Fruit fly (Drosophila melanogaster): Measurements from ENCODE around the gene ovo.
A peak's percentile ranks its signal among the peaks of the same experiment; 100 is the strongest.

ovo gene

DNA sequence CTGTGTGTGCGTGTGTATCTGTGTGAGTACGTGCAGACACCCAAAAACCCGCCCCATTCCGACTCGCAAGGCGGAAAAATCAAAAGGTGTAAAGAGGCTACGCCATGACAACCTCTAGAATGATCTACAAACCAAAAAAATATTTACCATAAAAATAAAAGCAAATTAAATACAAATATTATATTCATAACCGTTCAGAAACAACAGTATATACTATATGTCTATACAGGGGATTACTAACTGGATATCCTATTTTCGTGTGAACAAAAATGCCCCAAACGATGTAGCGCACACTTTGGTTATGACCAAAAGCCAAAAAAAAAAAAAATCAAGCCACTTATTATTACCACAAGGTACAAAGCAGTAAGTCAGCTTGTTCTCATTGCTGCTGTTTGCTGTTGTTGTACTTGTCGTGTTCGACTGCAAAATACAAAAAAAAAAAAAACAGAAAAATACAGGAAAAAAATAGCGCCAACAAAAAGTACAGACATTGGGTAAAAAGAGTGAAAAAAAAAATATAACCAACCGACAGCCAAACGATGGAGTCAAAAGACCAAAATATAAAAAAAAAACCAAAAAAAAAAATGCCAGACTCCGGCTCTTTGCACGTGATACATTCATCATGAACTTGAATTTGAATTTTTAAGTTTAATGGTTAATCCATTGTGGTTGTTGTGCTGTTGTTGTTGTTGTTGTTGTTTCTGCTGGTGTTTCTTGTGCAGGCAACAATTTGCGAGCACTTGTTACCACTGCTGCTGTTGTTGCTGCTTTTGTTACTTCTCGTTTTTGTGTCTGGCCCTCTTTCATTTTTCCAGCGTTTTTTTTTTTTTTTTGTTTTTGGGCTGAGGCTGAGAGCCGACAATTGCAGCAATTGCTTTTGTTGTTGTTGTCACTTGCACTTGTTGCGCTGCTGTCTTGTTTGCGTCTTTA is 6.3 kb upstream of the ovo start (continued):
- TF ChIP-seq CG10669 (GFP tag; optimal IDR thresholded peaks at IDR 0.05) (peak; percentile 39), achi (GFP tag; optimal IDR thresholded peaks at IDR 0.05) (peak; percentile 61), Blimp-1 (GFP tag; optimal IDR thresholded peaks at IDR 0.05) (peak; percentile 41), CG4318 (GFP tag; optimal IDR thresholded peaks at IDR 0.05) (peak; percentile 50), acj6 (GFP tag; optimal IDR thresholded peaks at IDR 0.05) (peak; percentile 75), fkh (GFP tag; optimal IDR thresholded peaks at IDR 0.05) (no peak), fd85E (GFP tag; optimal IDR thresholded peaks at IDR 0.05) (no peak), dac (GFP tag; optimal IDR thresholded peaks at IDR 0.05) (peak; percentile 15), CG6276 (GFP tag; optimal IDR thresholded peaks at IDR 0.05) (peak; percentile 67), topi (GFP tag; optimal IDR thresholded peaks at IDR 0.05) (peak; percentile 83), CG9139 (GFP tag; optimal IDR thresholded peaks at IDR 0.05) (no peak), cyc (GFP tag; optimal IDR thresholded peaks at IDR 0.05) (peak; percentile 81), CG7368 (GFP tag; optimal IDR thresholded peaks at IDR 0.05) (peak; percentile 63), Ets96B (tag; optimal IDR thresholded peaks at IDR 0.05) (peak; percentile 54), CG6792 (GFP tag; optimal IDR thresholded peaks at IDR 0.05) (peak; percentile 72), Eip93F (GFP tag; optimal IDR thresholded peaks at IDR 0.05) (peak; percentile 73), CG10631 (GFP tag; optimal IDR thresholded peaks at IDR 0.05) (peak; percentile 71), CG11902 (GFP tag; optimal IDR thresholded peaks at IDR 0.05) (peak; percentile 54), Hr38 (GFP tag; optimal IDR thresholded peaks at IDR 0.05) (no peak), Hr39 (GFP tag; optimal IDR thresholded peaks at IDR 0.05) (peak; percentile 80), svp (GFP tag) (peak; percentile 95), fd59A (GFP tag; optimal IDR thresholded peaks at IDR 0.05) (no peak), CG6163 (GFP tag; IDR thresholded peaks at IDR 0.05) (peak; percentile 90), CG11762 (GFP tag; optimal IDR thresholded peaks at IDR 0.05; ENCODE audit: insufficient read depth) (peak; percentile 22), vri (GFP tag; optimal IDR thresholded peaks at IDR 0.05) (peak; percentile 70), CG6854 (GFP tag; optimal IDR thresholded peaks at IDR 0.05) (peak; percentile 33), eg (GFP tag; IDR thresholded peaks at IDR 0.05) (peak; percentile 89)

DNA sequence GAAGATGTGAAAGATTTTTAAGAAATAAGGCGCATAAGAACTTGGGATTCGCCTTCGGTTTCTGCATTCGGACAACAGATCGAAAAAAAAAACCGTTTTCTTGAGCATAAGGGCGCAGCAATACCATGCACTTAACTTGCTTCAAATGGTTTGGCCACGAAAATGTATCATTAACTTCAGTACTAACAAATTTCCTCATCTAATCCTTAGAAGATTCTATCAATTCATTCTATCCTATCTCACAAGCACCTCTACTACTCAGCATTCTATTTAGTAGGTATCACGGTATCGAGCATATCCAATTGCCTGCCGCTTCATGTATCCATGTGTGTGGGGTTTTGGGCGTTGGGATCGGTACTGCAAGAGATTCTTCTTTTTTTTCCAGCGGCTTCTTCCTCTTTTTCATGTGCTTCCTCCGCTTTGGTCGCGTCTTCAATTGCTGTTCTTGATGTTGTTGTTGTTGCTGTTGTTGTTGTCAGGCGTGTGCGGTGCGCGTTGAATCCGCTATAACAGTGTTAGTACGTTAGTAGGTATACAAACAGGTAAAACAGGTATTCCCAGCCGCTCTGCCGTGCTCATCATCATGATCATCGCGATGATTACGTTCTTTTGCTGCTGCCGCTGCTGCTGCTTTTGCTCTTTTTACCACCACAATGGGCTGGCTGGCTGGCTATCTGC is 3.5 kb upstream of the ovo start:
- TF ChIP-seq CG1621 (tag; optimal IDR thresholded peaks at IDR 0.05): peak; percentile 7
- peak; percentile 1 for TF ChIP-seq CG11762 (GFP tag; optimal IDR thresholded peaks at IDR 0.05; ENCODE audit: insufficient read depth)
- TF ChIP-seq Eip78C (GFP tag): peak; percentile 88
- peak; percentile 67 for TF ChIP-seq CG3919 (GFP tag; optimal IDR thresholded peaks at IDR 0.05)
- TF ChIP-seq CG8119 (GFP tag; IDR thresholded peaks at IDR 0.05): peak; percentile 48; the same call in 2 of the 3 replicates
- TF ChIP-seq Blimp-1 (GFP tag; optimal IDR thresholded peaks at IDR 0.05): peak; percentile 19
- no peak for TF ChIP-seq CG6854 (GFP tag; optimal IDR thresholded peaks at IDR 0.05)
- TF ChIP-seq pdm3 (GFP tag; optimal IDR thresholded peaks at IDR 0.05): peak; percentile 53
- peak; percentile 82 for TF ChIP-seq CG31627 (GFP tag; optimal IDR thresholded peaks at IDR 0.05)
- peak in 1 of 2 experiments; percentile 2 for TF ChIP-seq salr (GFP tag; optimal IDR thresholded peaks at IDR 0.05)
- peak; percentile 77 for TF ChIP-seq Smox (GFP tag; optimal IDR thresholded peaks at IDR 0.05)
- peak; percentile 55 for TF ChIP-seq spab (GFP tag; optimal IDR thresholded peaks at IDR 0.05)
- TF ChIP-seq CG15336 (GFP tag; IDR thresholded peaks at IDR 0.05): no peak
- peak; percentile 35 for TF ChIP-seq CG34406 (GFP tag; optimal IDR thresholded peaks at IDR 0.05)
- peak; percentile 52 for TF ChIP-seq Ets96B (tag; optimal IDR thresholded peaks at IDR 0.05)
- TF ChIP-seq fd85E (GFP tag; optimal IDR thresholded peaks at IDR 0.05): no peak
- TF ChIP-seq svp (GFP tag): peak; percentile 93
- TF ChIP-seq CG6163 (GFP tag; IDR thresholded peaks at IDR 0.05): peak; percentile 37; the same call in 1 of the 3 replicates
- no peak for TF ChIP-seq fkh (GFP tag; optimal IDR thresholded peaks at IDR 0.05)
- no peak for TF ChIP-seq eg (GFP tag; IDR thresholded peaks at IDR 0.05)
- TF ChIP-seq esn (GFP tag; optimal IDR thresholded peaks at IDR 0.05): peak; percentile 74
- peak; percentile 31 to 33 for TF ChIP-seq ss (GFP tag; optimal IDR thresholded peaks at IDR 0.05)
- TF ChIP-seq Sox14 (GFP tag; optimal IDR thresholded peaks at IDR 0.05): peak; percentile 76
- TF ChIP-seq CG4318 (GFP tag; optimal IDR thresholded peaks at IDR 0.05): no peak
- TF ChIP-seq fd59A (GFP tag; optimal IDR thresholded peaks at IDR 0.05): peak; percentile 34
- TF ChIP-seq acj6 (GFP tag; optimal IDR thresholded peaks at IDR 0.05): peak; percentile 57
- no peak for TF ChIP-seq Sox15 (GFP tag; optimal IDR thresholded peaks at IDR 0.05)
- peak; percentile 15 for TF ChIP-seq Eip93F (GFP tag; optimal IDR thresholded peaks at IDR 0.05)
- peak; percentile 20 for TF ChIP-seq CG16779 (tag; optimal IDR thresholded peaks at IDR 0.05)
- TF ChIP-seq CG7368 (GFP tag; optimal IDR thresholded peaks at IDR 0.05): no peak
- peak; percentile 50 for TF ChIP-seq achi (GFP tag; optimal IDR thresholded peaks at IDR 0.05)
- peak; percentile 62 for TF ChIP-seq CG6808 (GFP tag; optimal IDR thresholded peaks at IDR 0.05)

All from whole organism, prepupa.